Worm (Caenorhabditis elegans) whole organism, mixed stage, embryonic: Measurements from ENCODE around the gene clx-1.

Experiments
- blmp-1 ChIP-seq: fragments of 150-350 bp; optimal IDR thresholded peaks from 2 replicates; lab custom pipeline; 2014; ENCODE audit warnings: missing biosample characterization, missing genetic modification characterization
- ceh-83 ChIP-seq: fragments of 200-800 bp; sonication (Bioruptor generic); optimal IDR thresholded peaks from 2 replicates; lab custom pipeline; 2018; ENCODE audit warnings: mild to moderate bottlenecking, missing genetic modification characterization, missing compliant biosample characterization
- elt-1 ChIP-seq: sonication (generic microtip); optimal IDR thresholded peaks from 2 replicates; lab custom pipeline; 2017; ENCODE audit warnings: missing genetic modification characterization, mild to moderate bottlenecking, missing compliant biosample characterization, antibody characterized with exemption, moderate library complexity, borderline replicate concordance; ENCODE audit not compliant: insufficient read depth
- mep-1 ChIP-seq: fragments of 150-350 bp; optimal IDR thresholded peaks from 2 replicates; lab custom pipeline; 2017; ENCODE audit warnings: missing biosample characterization, missing genetic modification reagents, missing genetic modification characterization, inconsistent platforms
- nhr-2 ChIP-seq: fragments of 150-350 bp; optimal IDR thresholded peaks from 2 replicates; lab custom pipeline; 2014; ENCODE audit warnings: missing biosample characterization, missing genetic modification characterization
- zip-8 ChIP-seq: fragments of 150-350 bp; optimal IDR thresholded peaks from 2 replicates; lab custom pipeline; 2014; ENCODE audit warnings: missing biosample characterization, missing genetic modification characterization

ce11 chrIV:7736616-7737015 lies 2.2 kb downstream of the clx-1 start:
- no peak for TF ChIP-seq elt-1 (tag; lab: Kevin White, UChicago)
- TF ChIP-seq ceh-83 (GFP tag; lab: Kevin White, UChicago): no peak
- TF ChIP-seq blmp-1 (tag; lab: Kevin White, UChicago): no peak
- TF ChIP-seq mep-1 (tag; lab: Kevin White, UChicago): no peak
- TF ChIP-seq nhr-2: no peak
- no peak for TF ChIP-seq zip-8 (tag; lab: Kevin White, UChicago)
